Fruit fly (Drosophila melanogaster) Kc167 (cell line): ENCODE results near the gene CG4968.

ENCODE experiments used
- Myc ChIP-seq: fragments of >200 bp; optimal IDR thresholded peaks from 2 replicates; lab custom pipeline; 2017; ENCODE audit warnings: missing external identifiers
- insv ChIP-seq: fragments of >200 bp; optimal IDR thresholded peaks from 3 replicates; lab custom pipeline; 2018; ENCODE audit warnings: missing external identifiers
- psq ChIP-seq: fragments of >200 bp; optimal IDR thresholded peaks from 2 replicates; lab custom pipeline; 2017; ENCODE audit warnings: missing external identifiers

- TF ChIP-seq insv, result no peak
- no peak for TF ChIP-seq Myc (lab: Kevin White, UChicago)
- TF ChIP-seq psq (lab: Kevin White, UChicago), result no peak
Observed at dm6 chr2L:10341405-10341804, 34.7 kb downstream of the CG4968 start, which contains the start of gene CG31715.
